Fruit fly (Drosophila melanogaster) whole organism, embryonic: ENCODE data around the gene CG13930.

ENCODE experiments used
- Bteb2 ChIP-seq: fragments of 200-800 bp; sonication (Bioruptor generic); optimal IDR thresholded peaks from 2 replicates; lab custom pipeline; 2016; ENCODE audit warnings: missing biosample characterization, missing genetic modification characterization
- CG1024 ChIP-seq: fragments of 200-800 bp; sonication (Bioruptor generic); IDR thresholded peaks from 2 replicates; pipeline ENCODE4 v1.3.6; 2022; ENCODE audit warnings: missing biosample characterization, missing genetic modification characterization
- CG10274 ChIP-seq: fragments of 200-800 bp; sonication (Bioruptor generic); optimal IDR thresholded peaks from 3 replicates; lab custom pipeline; 2017; ENCODE audit warnings: missing biosample characterization, mild to moderate bottlenecking, missing genetic modification characterization
- CG11560 ChIP-seq: fragments of 200-800 bp; sonication (Bioruptor generic); IDR thresholded peaks from 3 replicates; pipeline ENCODE4 v1.3.6; 2022; ENCODE audit warnings: missing biosample characterization, missing genetic modification characterization
- CG12071 ChIP-seq: fragments of 200-800 bp; sonication (Bioruptor generic); optimal IDR thresholded peaks from 3 replicates; lab custom pipeline; 2018; ENCODE audit warnings: missing biosample characterization, mild to moderate bottlenecking, missing genetic modification characterization
- CG13624 ChIP-seq: fragments of 200-800 bp; sonication (Bioruptor generic); optimal IDR thresholded peaks from 2 replicates; lab custom pipeline; 2016; ENCODE audit warnings: missing biosample characterization, missing genetic modification characterization
- CG15269 ChIP-seq: fragments of 200-800 bp; sonication (Bioruptor generic); optimal IDR thresholded peaks from 2 replicates; lab custom pipeline; 2018; ENCODE audit warnings: missing biosample characterization, mild to moderate bottlenecking, missing genetic modification characterization, moderate library complexity
- CG15479 ChIP-seq: fragments of 200-800 bp; sonication (Bioruptor generic); optimal IDR thresholded peaks from 3 replicates; lab custom pipeline; 2019; ENCODE audit warnings: missing biosample characterization, mild to moderate bottlenecking, missing genetic modification characterization, moderate library complexity
- CG18476 ChIP-seq: fragments of 200-800 bp; sonication (Bioruptor generic); optimal IDR thresholded peaks from 2 replicates; lab custom pipeline; 2016; ENCODE audit warnings: missing biosample characterization, mild to moderate bottlenecking, missing genetic modification characterization
- CG2116 ChIP-seq: fragments of 200-800 bp; sonication (Bioruptor generic); optimal IDR thresholded peaks from 3 replicates; lab custom pipeline; 2018; ENCODE audit warnings: missing biosample characterization, mild to moderate bottlenecking, missing genetic modification characterization
- CG2199 ChIP-seq: fragments of 200-800 bp; sonication (Bioruptor generic); IDR thresholded peaks from 3 replicates; pipeline ENCODE4 v1.3.6; 2022; ENCODE audit warnings: missing biosample characterization, missing genetic modification characterization
- CG31388 ChIP-seq: fragments of 200-800 bp; sonication (Bioruptor generic); optimal IDR thresholded peaks from 2 replicates; lab custom pipeline; 2016; ENCODE audit warnings: missing biosample characterization, missing genetic modification characterization
- CG43689 ChIP-seq: fragments of 200-800 bp; sonication (Bioruptor generic); IDR thresholded peaks from 2 replicates; pipeline ENCODE4 v1.3.6; 2022; ENCODE audit warnings: missing biosample characterization, missing genetic modification characterization
- CG5180 ChIP-seq: fragments of 200-800 bp; sonication (Bioruptor generic); optimal IDR thresholded peaks from 3 replicates; lab custom pipeline; 2017; ENCODE audit warnings: missing biosample characterization, missing genetic modification characterization, mild to moderate bottlenecking, moderate library complexity, missing genetic modification reagents
- CG7271 ChIP-seq: fragments of 200-800 bp; sonication (Bioruptor generic); optimal IDR thresholded peaks from 2 replicates; lab custom pipeline; 2018; ENCODE audit warnings: missing biosample characterization, mild to moderate bottlenecking, missing genetic modification characterization, moderate library complexity
- CG9932 ChIP-seq: fragments of 200-800 bp; sonication (Bioruptor generic); IDR thresholded peaks from 2 replicates; pipeline ENCODE4 v1.3.6; 2022; ENCODE audit warnings: missing biosample characterization, missing genetic modification characterization
- CoRest ChIP-seq: fragments of 200-800 bp; sonication (Bioruptor generic); optimal IDR thresholded peaks from 3 replicates; lab custom pipeline; 2018; ENCODE audit warnings: missing biosample characterization, mild to moderate bottlenecking, missing genetic modification characterization, moderate library complexity
- GATAe ChIP-seq: fragments of 200-800 bp; sonication (Bioruptor generic); conservative IDR thresholded peaks from 2 replicates; pipeline ENCODE4 v1.3.6; 2022; ENCODE audit warnings: missing biosample characterization, missing genetic modification characterization
- Hr3 ChIP-seq: fragments of 200-800 bp; sonication (Bioruptor generic); optimal IDR thresholded peaks from 3 replicates; lab custom pipeline; 2016; ENCODE audit warnings: missing biosample characterization, missing genetic modification characterization
- Hr51 ChIP-seq, 2 experiments: fragments of 200-800 bp; sonication (Bioruptor generic); optimal IDR thresholded peaks; 2 replicates in 1 of 2; 3 replicates in 1 of 2; lab custom pipeline; 2016 to 2018; ENCODE audit warnings: missing biosample characterization in 2 of 2, missing genetic modification characterization in 2 of 2, mild to moderate bottlenecking in 1 of 2, moderate library complexity in 1 of 2
- Med ChIP-seq: fragments of 200-800 bp; sonication (Bioruptor generic); peaks from one replicate; lab custom pipeline; 2016; ENCODE audit warnings: missing biosample characterization, missing genetic modification characterization, mild to moderate bottlenecking, inconsistent platforms, moderate library complexity
- Mes4 ChIP-seq: fragments of 200-800 bp; sonication (Bioruptor generic); optimal IDR thresholded peaks from 2 replicates; lab custom pipeline; 2016; ENCODE audit warnings: missing biosample characterization, missing genetic modification characterization
- Mrtf ChIP-seq: fragments of 200-800 bp; sonication (Bioruptor generic); IDR thresholded peaks from 3 replicates; pipeline ENCODE4 v1.3.6; 2022; ENCODE audit warnings: missing biosample characterization, missing genetic modification characterization
- Nf-YA ChIP-seq: fragments of 200-800 bp; sonication (Bioruptor generic); IDR thresholded peaks from 2 replicates; pipeline ENCODE4 v1.3.6; 2022; ENCODE audit warnings: missing biosample characterization, missing genetic modification characterization
- Nf-YB ChIP-seq: fragments of 200-800 bp; sonication (Bioruptor generic); optimal IDR thresholded peaks from 3 replicates; lab custom pipeline; 2019; ENCODE audit warnings: missing biosample characterization, mild to moderate bottlenecking, missing genetic modification characterization, moderate library complexity
- NfI ChIP-seq: fragments of 200-800 bp; sonication (Bioruptor generic); optimal IDR thresholded peaks from 3 replicates; lab custom pipeline; 2018; ENCODE audit warnings: missing biosample characterization, mild to moderate bottlenecking, missing genetic modification characterization, moderate library complexity
- Poxn ChIP-seq: fragments of 200-800 bp; sonication (Bioruptor generic); IDR thresholded peaks from 2 replicates; pipeline ENCODE4 v1.3.6; 2022; ENCODE audit warnings: missing biosample characterization, missing genetic modification characterization
- Scr ChIP-seq: fragments of 200-800 bp; sonication (Bioruptor generic); IDR thresholded peaks from 2 replicates; pipeline ENCODE4 v1.3.6; 2022; ENCODE audit warnings: missing biosample characterization, missing genetic modification characterization; ENCODE audit not compliant: partially characterized antibody
- TFAM ChIP-seq: fragments of 200-800 bp; sonication (Bioruptor generic); optimal IDR thresholded peaks from 2 replicates; lab custom pipeline; 2017; ENCODE audit warnings: missing biosample characterization, missing genetic modification characterization, inconsistent platforms
- Vsx1 ChIP-seq: fragments of 200-800 bp; sonication (Bioruptor generic); optimal IDR thresholded peaks from 2 replicates; lab custom pipeline; 2017; ENCODE audit warnings: missing biosample characterization, mild to moderate bottlenecking, missing genetic modification characterization, missing genetic modification reagents
- cato ChIP-seq: fragments of 200-800 bp; sonication (Bioruptor generic); optimal IDR thresholded peaks from 2 replicates; lab custom pipeline; 2016; ENCODE audit warnings: missing biosample characterization, missing genetic modification characterization, borderline replicate concordance
- dan ChIP-seq: fragments of 200-800 bp; sonication (Bioruptor generic); IDR thresholded peaks from 2 replicates; pipeline ENCODE4 v1.3.6; 2022; ENCODE audit warnings: missing biosample characterization, missing genetic modification characterization
- fd64A ChIP-seq: fragments of 200-800 bp; sonication (Bioruptor generic); optimal IDR thresholded peaks from 3 replicates; lab custom pipeline; 2018; ENCODE audit warnings: missing biosample characterization, mild to moderate bottlenecking, missing genetic modification characterization
- gfzf ChIP-seq: fragments of 200-800 bp; sonication (Bioruptor generic); optimal IDR thresholded peaks from 2 replicates; lab custom pipeline; 2016; ENCODE audit warnings: missing biosample characterization, mild to moderate bottlenecking, missing genetic modification characterization, moderate library complexity
- h ChIP-seq: fragments of >200 bp; optimal IDR thresholded peaks from 2 replicates; lab custom pipeline; 2017
- inv ChIP-seq: fragments of 200-800 bp; sonication (Bioruptor generic); IDR thresholded peaks from 2 replicates; pipeline ENCODE4 v1.3.6; 2022; ENCODE audit warnings: missing biosample characterization, missing genetic modification characterization; ENCODE audit not compliant: partially characterized antibody
- ken ChIP-seq: fragments of 200-800 bp; sonication (Bioruptor generic); IDR thresholded peaks from 3 replicates; pipeline ENCODE4 v1.3.6; 2022; ENCODE audit warnings: missing biosample characterization, missing genetic modification characterization
- klu ChIP-seq: fragments of 200-800 bp; sonication (Bioruptor generic); IDR thresholded peaks from 2 replicates; pipeline ENCODE4 v1.3.6; 2022; ENCODE audit warnings: missing biosample characterization, missing genetic modification characterization
- p53 ChIP-seq: fragments of 200-800 bp; sonication (Bioruptor generic); optimal IDR thresholded peaks from 2 replicates; lab custom pipeline; 2016; ENCODE audit warnings: missing biosample characterization, missing genetic modification characterization
- psq ChIP-seq: fragments of 200-800 bp; sonication (Bioruptor generic); optimal IDR thresholded peaks from 2 replicates; lab custom pipeline; 2017; ENCODE audit warnings: missing biosample characterization, missing genetic modification characterization
- repo ChIP-seq: fragments of 200-800 bp; sonication (Bioruptor generic); optimal IDR thresholded peaks from 2 replicates; lab custom pipeline; 2016; ENCODE audit warnings: missing biosample characterization, missing genetic modification characterization
- row ChIP-seq: fragments of 200-800 bp; sonication (Bioruptor generic); IDR thresholded peaks from 3 replicates; pipeline ENCODE4 v1.3.6; 2022; ENCODE audit warnings: missing biosample characterization, missing genetic modification characterization
- sisA ChIP-seq: fragments of 200-800 bp; sonication (Bioruptor generic); IDR thresholded peaks from 2 replicates; pipeline ENCODE4 v1.3.6; 2022; ENCODE audit warnings: missing biosample characterization, missing genetic modification characterization
- sug ChIP-seq: fragments of 200-800 bp; optimal IDR thresholded peaks from 2 replicates; lab custom pipeline; 2019; ENCODE audit warnings: missing biosample characterization, mild to moderate bottlenecking, missing genetic modification characterization, moderate library complexity
- ttk ChIP-seq: fragments of 200-800 bp; sonication (Bioruptor generic); IDR thresholded peaks from 2 replicates; pipeline ENCODE4 v2.1.2; 2022; ENCODE audit warnings: missing biosample characterization, missing genetic modification characterization
- tup ChIP-seq: fragments of 200-800 bp; sonication (Bioruptor generic); optimal IDR thresholded peaks from 2 replicates; lab custom pipeline; 2016; ENCODE audit warnings: missing biosample characterization, mild to moderate bottlenecking, missing genetic modification characterization, moderate library complexity
- twi ChIP-seq: fragments of 200-800 bp; optimal IDR thresholded peaks from 2 replicates; lab custom pipeline; 2019; ENCODE audit warnings: missing biosample characterization, mild to moderate bottlenecking, missing genetic modification characterization, moderate library complexity
- vfl ChIP-seq: fragments of 200-800 bp; sonication (Bioruptor generic); optimal IDR thresholded peaks from 2 replicates; lab custom pipeline; 2016; ENCODE audit warnings: missing biosample characterization, missing genetic modification characterization
- zfh1 ChIP-seq: fragments of 200-800 bp; sonication (Bioruptor generic); IDR thresholded peaks from 3 replicates; pipeline ENCODE4 v1.3.6; 2022; ENCODE audit warnings: missing biosample characterization, missing genetic modification characterization
- zfh2 ChIP-seq: fragments of 200-800 bp; sonication (Bioruptor generic); optimal IDR thresholded peaks from 2 replicates; lab custom pipeline; 2016; ENCODE audit warnings: missing biosample characterization, missing genetic modification characterization

The CG13930 gene

DNA sequence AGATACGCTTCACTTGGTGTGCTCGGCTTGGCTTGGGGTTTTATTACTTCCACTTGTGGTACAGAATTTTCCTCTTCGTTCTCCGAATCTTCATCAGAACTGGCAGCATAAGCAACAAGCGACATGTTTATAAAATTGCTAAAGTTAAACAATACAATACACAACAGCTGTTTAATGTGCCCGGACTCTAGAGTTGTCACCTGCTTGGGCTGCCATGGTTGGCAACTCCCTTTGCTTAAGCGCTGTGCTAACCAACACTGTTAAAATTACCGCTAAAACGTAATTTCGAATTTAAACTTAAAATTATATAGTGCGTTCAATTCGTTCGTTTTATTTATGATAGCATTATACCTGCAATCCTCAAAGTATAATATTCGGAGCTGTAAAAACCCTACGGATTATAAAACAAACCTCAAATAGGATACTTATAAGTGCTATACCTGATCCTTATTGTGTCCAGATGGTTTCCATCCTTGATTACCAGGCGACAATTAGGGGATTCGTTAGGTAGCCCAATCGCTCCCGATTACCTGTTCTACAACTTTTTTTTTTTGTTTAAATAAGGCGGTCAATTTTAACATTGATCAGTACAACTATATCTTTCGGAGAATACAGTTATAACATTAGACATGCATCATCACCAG is 25.1 kb downstream of the CG13930 start, which contains the start of the genes CG17249 and Bro (continued):
- TF ChIP-seq CG31388, result no peak
- TF ChIP-seq CG15269, result no peak
- no peak for TF ChIP-seq Mes4 (GFP tag; lab: Kevin White, UChicago)
- no peak for TF ChIP-seq CG18476
- TF ChIP-seq ken (GFP tag; lab: Robert Waterston, UW), result peak; percentile 69
- no peak for TF ChIP-seq klu
- no peak for TF ChIP-seq Nf-YB (GFP tag; lab: Kevin White, UChicago)
- no peak for TF ChIP-seq CG5180 (GFP tag; lab: Kevin White, UChicago)
- TF ChIP-seq repo (GFP tag; lab: Kevin White, UChicago), result no peak
- no peak for TF ChIP-seq Vsx1 (GFP tag; lab: Kevin White, UChicago)
- no peak for TF ChIP-seq twi (tag; lab: Kevin White, UChicago)
- TF ChIP-seq CG12071 (GFP tag; lab: Kevin White, UChicago), result no peak
- no peak for TF ChIP-seq ttk
- TF ChIP-seq dan (GFP tag; lab: Robert Waterston, UW), result no peak
- TF ChIP-seq CoRest (tag; lab: Kevin White, UChicago), result peak; percentile 32
- TF ChIP-seq cato (GFP tag; lab: Kevin White, UChicago), result no peak
- TF ChIP-seq h, result no peak
- TF ChIP-seq CG7271 (tag; lab: Kevin White, UChicago), result no peak
- peak; percentile 68 for TF ChIP-seq CG9932
- TF ChIP-seq TFAM (GFP tag; lab: Kevin White, UChicago), result no peak
- TF ChIP-seq tup (GFP tag; lab: Kevin White, UChicago), result peak; percentile 14
- peak; percentile 43 for TF ChIP-seq NfI (GFP tag; lab: Kevin White, UChicago)
- no peak for TF ChIP-seq CG15479 (GFP tag; lab: Kevin White, UChicago)
- no peak for TF ChIP-seq sisA (GFP tag; lab: Robert Waterston, UW)
- TF ChIP-seq Nf-YA (GFP tag; lab: Robert Waterston, UW), result no peak
- no peak for TF ChIP-seq CG11560 (tag; lab: Robert Waterston, UW)
- TF ChIP-seq Scr (GFP tag; lab: Robert Waterston, UW), result peak; percentile 25; the same call in 1 of the 2 replicates
- no peak for TF ChIP-seq Mrtf (GFP tag; lab: Robert Waterston, UW)
- TF ChIP-seq CG2199 (GFP tag; lab: Robert Waterston, UW), result no peak
- TF ChIP-seq gfzf, result peak; percentile 53
- peak; percentile 53; the same call in 2 of the 3 replicates for TF ChIP-seq row (GFP tag; lab: Robert Waterston, UW)
- TF ChIP-seq zfh1, result peak; percentile 34; the same call in 2 of the 3 replicates
- peak; percentile 45 for TF ChIP-seq CG2116
- peak; percentile 53 for TF ChIP-seq vfl
- peak; percentile 21 for TF ChIP-seq Hr3 (GFP tag; lab: Kevin White, UChicago)
- peak; percentile 54 for TF ChIP-seq zfh2 (GFP tag; lab: Kevin White, UChicago)
- TF ChIP-seq CG13624, result peak; percentile 97
- TF ChIP-seq CG10274 (GFP tag; lab: Kevin White, UChicago), result no peak
- no peak for TF ChIP-seq GATAe (GFP tag; lab: Robert Waterston, UW)
- TF ChIP-seq CG1024 (GFP tag; lab: Robert Waterston, UW), result no peak; the same call in 1 of the 2 replicates
- peak; percentile 29; the same call in 1 of the 2 replicates for TF ChIP-seq inv (GFP tag; lab: Robert Waterston, UW)
- TF ChIP-seq Hr51 (GFP tag; optimal IDR thresholded peaks at IDR 0.05; lab: Kevin White, UChicago), result peak in 1 of 2 experiments; percentile 57
- TF ChIP-seq sug (tag; lab: Kevin White, UChicago), result peak; percentile 36
- no peak for TF ChIP-seq Poxn
- no peak for TF ChIP-seq fd64A (GFP tag; lab: Kevin White, UChicago)
- TF ChIP-seq psq (GFP tag; lab: Kevin White, UChicago), result no peak
- peak; percentile 24 for TF ChIP-seq Bteb2 (GFP tag; lab: Kevin White, UChicago)
- peak; percentile 94 for TF ChIP-seq Med (GFP tag; lab: Kevin White, UChicago)
- no peak for TF ChIP-seq CG43689 (GFP tag; lab: Robert Waterston, UW)
- no peak for TF ChIP-seq p53 (GFP tag; lab: Kevin White, UChicago)
